Worm (Caenorhabditis elegans) whole organism, midembryonic: ENCODE results near the gene R13D11.1.

Experiments
- T22C8.4 ChIP-seq: fragments of 200-800 bp; sonication (Bioruptor generic); IDR thresholded peaks from 2 replicates; pipeline ENCODE4 v1.3.6; 2022; ENCODE audit warnings: missing genetic modification characterization, missing compliant biosample characterization
- cog-1 ChIP-seq: sonication (generic microtip); optimal IDR thresholded peaks from 2 replicates; lab custom pipeline; 2016; ENCODE audit warnings: missing genetic modification characterization, missing compliant biosample characterization
- flt-1 ChIP-seq: fragments of 200-800 bp; sonication (Bioruptor generic); IDR thresholded peaks from 2 replicates; pipeline ENCODE4 v1.3.6; 2022; ENCODE audit warnings: missing genetic modification characterization, missing compliant biosample characterization
- klf-2 ChIP-seq: fragments of 200-800 bp; sonication (Bioruptor generic); conservative IDR thresholded peaks from 2 replicates; pipeline ENCODE4 v1.3.6; 2022; ENCODE audit warnings: missing genetic modification reagents, missing genetic modification characterization, missing compliant biosample characterization
- med-1 ChIP-seq: sonication (generic microtip); optimal IDR thresholded peaks from 2 replicates; lab custom pipeline; 2017; ENCODE audit warnings: missing genetic modification characterization, mild to moderate bottlenecking, missing compliant biosample characterization, antibody characterized with exemption, missing genetic modification reagents; ENCODE audit not compliant: insufficient read depth
- ref-1 ChIP-seq: fragments of 200-800 bp; sonication (Bioruptor generic); conservative IDR thresholded peaks from 2 replicates; pipeline ENCODE4 v1.3.6; 2022; ENCODE audit warnings: missing genetic modification reagents, missing genetic modification characterization, missing compliant biosample characterization
- tab-1 ChIP-seq: fragments of 200-800 bp; sonication (Bioruptor generic); IDR thresholded peaks from 2 replicates; pipeline ENCODE4 v1.3.6; 2022; ENCODE audit warnings: missing genetic modification characterization, missing compliant biosample characterization
- ztf-23 ChIP-seq: fragments of 200-800 bp; sonication (Bioruptor generic); IDR thresholded peaks from 2 replicates; pipeline ENCODE4 v1.3.6; 2022; ENCODE audit warnings: missing genetic modification reagents, missing genetic modification characterization, missing compliant biosample characterization
- ztf-29 ChIP-seq: fragments of 200-800 bp; sonication (Bioruptor generic); IDR thresholded peaks from 2 replicates; pipeline ENCODE4 v1.3.6; 2022; ENCODE audit warnings: missing genetic modification reagents, missing genetic modification characterization, missing compliant biosample characterization

R13D11.1 gene

DNA sequence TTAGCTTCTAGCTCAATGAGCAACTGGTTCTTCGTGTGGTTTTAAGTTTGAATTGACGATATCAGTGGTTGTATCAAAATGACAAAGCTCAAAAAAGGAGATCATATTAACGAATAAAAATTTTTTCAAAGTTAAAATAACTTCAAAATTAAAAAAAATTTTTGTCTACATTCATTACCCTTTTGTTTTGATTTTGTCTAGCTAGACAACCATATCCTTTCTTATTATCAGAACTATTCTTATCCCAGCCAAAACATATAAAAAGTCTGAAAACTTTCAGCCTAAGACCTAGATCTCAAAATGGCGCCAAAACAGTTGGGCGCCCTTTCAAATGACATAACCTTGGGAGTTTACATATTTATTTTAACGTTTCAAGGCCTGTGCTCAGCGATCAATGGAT is at the start of gene R13D11.1:
R13D11.1 (plus strand) TSS at position 301 of the 400 bp plus-strand sequence.
- TF ChIP-seq med-1 (GFP tag; lab: Kevin White, UChicago) (no peak), ref-1 (no peak), tab-1 (GFP tag; lab: Robert Waterston, UW) (no peak), cog-1 (no peak), flt-1 (GFP tag; lab: Robert Waterston, UW) (no peak), T22C8.4 (GFP tag; lab: Robert Waterston, UW) (no peak), klf-2 (no peak), ztf-23 (GFP tag; lab: Robert Waterston, UW) (no peak), ztf-29 (GFP tag; lab: Robert Waterston, UW) (no peak)

ce11 chrV:772210-772609 is 45.1 kb upstream of the R13D11.1 start:
- TF ChIP-seq med-1 (GFP tag; lab: Kevin White, UChicago) = no peak
- no peak for TF ChIP-seq klf-2
- no peak for TF ChIP-seq T22C8.4 (GFP tag; lab: Robert Waterston, UW)
- no peak for TF ChIP-seq ztf-23 (GFP tag; lab: Robert Waterston, UW)
- TF ChIP-seq ref-1 = no peak
- no peak for TF ChIP-seq cog-1
- no peak for TF ChIP-seq ztf-29 (GFP tag; lab: Robert Waterston, UW)
- no peak for TF ChIP-seq tab-1 (GFP tag; lab: Robert Waterston, UW)
- no peak for TF ChIP-seq flt-1 (GFP tag; lab: Robert Waterston, UW)

- no peak for TF ChIP-seq tab-1 (GFP tag; lab: Robert Waterston, UW)
- TF ChIP-seq ztf-29 (GFP tag; lab: Robert Waterston, UW) = no peak
- peak; percentile 18 for TF ChIP-seq med-1 (GFP tag; lab: Kevin White, UChicago)
- peak; percentile 68 for TF ChIP-seq cog-1
- TF ChIP-seq ztf-23 (GFP tag; lab: Robert Waterston, UW) = no peak
Observed at ce11 chrV:773256-773655, 44.0 kb upstream of the R13D11.1 start, which contains the start of gene sti-1. sti-1 (plus strand) TSS chrV:773518.

ce11 chrV:774341-774740 is 42.9 kb upstream of the R13D11.1 start:
- no peak for TF ChIP-seq ztf-29 (GFP tag; lab: Robert Waterston, UW)
- no peak for TF ChIP-seq ztf-23 (GFP tag; lab: Robert Waterston, UW)
- TF ChIP-seq T22C8.4 (GFP tag; lab: Robert Waterston, UW) = no peak
- TF ChIP-seq med-1 (GFP tag; lab: Kevin White, UChicago) = no peak
- TF ChIP-seq cog-1 = no peak
- no peak for TF ChIP-seq flt-1 (GFP tag; lab: Robert Waterston, UW)

- no peak for TF ChIP-seq klf-2
- TF ChIP-seq flt-1 (GFP tag; lab: Robert Waterston, UW) = no peak
- TF ChIP-seq T22C8.4 (GFP tag; lab: Robert Waterston, UW) = no peak
- no peak for TF ChIP-seq med-1 (GFP tag; lab: Kevin White, UChicago)
- no peak for TF ChIP-seq ztf-29 (GFP tag; lab: Robert Waterston, UW)
- TF ChIP-seq tab-1 (GFP tag; lab: Robert Waterston, UW) = no peak
- TF ChIP-seq cog-1 = no peak
- no peak for TF ChIP-seq ref-1
- no peak for TF ChIP-seq ztf-23 (GFP tag; lab: Robert Waterston, UW)
Observed at ce11 chrV:774875-775359, 42.4 kb upstream of the R13D11.1 start, which contains the start of gene srbc-58. srbc-58 (plus strand) TSS chrV:774995.

ce11 chrV:777285-777684 is 40.0 kb upstream of the R13D11.1 start, which contains the start of gene R09E12.9:
R09E12.9 (plus strand) TSS chrV:777600.
- no peak for TF ChIP-seq ztf-23 (GFP tag; lab: Robert Waterston, UW)
- TF ChIP-seq med-1 (GFP tag; lab: Kevin White, UChicago) = no peak
- TF ChIP-seq flt-1 (GFP tag; lab: Robert Waterston, UW) = no peak
- TF ChIP-seq ztf-29 (GFP tag; lab: Robert Waterston, UW) = no peak
- TF ChIP-seq cog-1 = no peak
- TF ChIP-seq ref-1 = no peak
- TF ChIP-seq T22C8.4 (GFP tag; lab: Robert Waterston, UW) = no peak
- TF ChIP-seq tab-1 (GFP tag; lab: Robert Waterston, UW) = no peak

DNA sequence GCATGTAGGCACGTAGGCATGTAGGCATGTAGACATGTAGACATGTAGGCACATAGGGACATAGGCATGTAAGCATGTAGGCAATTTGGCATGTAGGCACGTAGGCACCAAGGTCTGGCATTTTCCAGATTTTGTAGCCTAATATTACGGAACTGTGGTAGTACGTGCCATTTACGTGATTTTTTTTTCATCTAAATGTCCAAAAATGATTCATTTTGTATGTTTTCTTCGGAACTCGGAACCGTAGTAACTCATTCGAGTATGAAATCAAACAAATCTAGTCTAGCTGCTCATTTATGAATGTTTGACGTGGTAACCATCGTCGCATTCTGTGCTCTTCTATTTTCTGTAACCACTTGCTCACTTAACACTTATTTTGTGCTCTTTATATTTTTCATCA is 38.9 kb upstream of the R13D11.1 start, which contains the start of gene srbc-59:
srbc-59 (plus strand) TSS at position 301 of the 400 bp plus-strand sequence.
- TF ChIP-seq tab-1 (GFP tag; lab: Robert Waterston, UW) = no peak
- no peak for TF ChIP-seq T22C8.4 (GFP tag; lab: Robert Waterston, UW)
- TF ChIP-seq med-1 (GFP tag; lab: Kevin White, UChicago) = no peak
- no peak for TF ChIP-seq flt-1 (GFP tag; lab: Robert Waterston, UW)

DNA sequence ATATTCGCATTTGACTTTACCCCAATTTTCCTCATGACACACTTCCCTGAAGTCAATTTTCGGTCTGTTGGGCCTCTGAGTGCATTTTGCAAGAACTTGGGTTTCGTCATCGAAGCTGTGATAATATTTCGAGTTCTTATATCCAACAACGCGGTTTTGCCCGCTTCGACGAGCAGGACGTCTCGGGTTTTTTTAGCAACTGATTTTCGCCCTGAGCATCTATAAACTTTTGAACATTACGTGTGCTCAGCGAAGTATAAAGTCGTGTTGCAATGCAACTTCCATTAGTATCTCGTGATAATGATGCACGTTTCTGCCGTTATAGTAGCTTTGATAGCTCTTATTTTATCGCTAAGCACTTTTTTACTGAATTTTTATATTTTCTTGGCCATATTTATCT is 37.3 kb upstream of the R13D11.1 start, which contains the start of gene srbc-60:
srbc-60 (plus strand) TSS at position 301 of the 400 bp plus-strand sequence.
- no peak for TF ChIP-seq ref-1
- no peak for TF ChIP-seq med-1 (GFP tag; lab: Kevin White, UChicago)
- TF ChIP-seq ztf-23 (GFP tag; lab: Robert Waterston, UW) = no peak
- no peak for TF ChIP-seq tab-1 (GFP tag; lab: Robert Waterston, UW)
- no peak for TF ChIP-seq T22C8.4 (GFP tag; lab: Robert Waterston, UW)
- TF ChIP-seq cog-1 = no peak
- no peak for TF ChIP-seq klf-2
- TF ChIP-seq flt-1 (GFP tag; lab: Robert Waterston, UW) = no peak

DNA sequence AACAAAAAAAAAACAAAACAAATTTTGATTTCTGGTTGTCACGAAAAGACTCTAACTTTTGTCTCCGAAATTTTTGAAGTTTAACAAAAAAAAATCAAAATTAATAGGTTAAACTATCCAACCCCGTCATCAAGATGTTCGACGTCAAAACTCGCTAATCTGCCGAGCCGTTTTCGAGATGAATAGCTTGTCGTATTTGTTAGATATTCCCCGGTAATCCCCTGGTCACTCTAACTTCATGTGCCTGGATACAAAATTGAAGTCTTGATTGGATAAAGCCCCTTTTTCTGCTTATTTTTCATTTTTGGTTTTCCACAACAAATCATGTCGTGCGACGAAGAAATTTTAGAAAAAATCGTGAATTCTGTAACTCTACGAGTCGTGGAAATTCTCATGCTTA is 34.9 kb upstream of the R13D11.1 start, which contains the start of gene srab-16:
srab-16 (plus strand) TSS at position 301 of the 400 bp plus-strand sequence.
- no peak for TF ChIP-seq klf-2
- no peak for TF ChIP-seq tab-1 (GFP tag; lab: Robert Waterston, UW)
- TF ChIP-seq ztf-23 (GFP tag; lab: Robert Waterston, UW) = no peak
- no peak for TF ChIP-seq cog-1
- no peak for TF ChIP-seq flt-1 (GFP tag; lab: Robert Waterston, UW)
- TF ChIP-seq T22C8.4 (GFP tag; lab: Robert Waterston, UW) = no peak
- TF ChIP-seq med-1 (GFP tag; lab: Kevin White, UChicago) = no peak
- TF ChIP-seq ztf-29 (GFP tag; lab: Robert Waterston, UW) = no peak
- no peak for TF ChIP-seq ref-1

DNA sequence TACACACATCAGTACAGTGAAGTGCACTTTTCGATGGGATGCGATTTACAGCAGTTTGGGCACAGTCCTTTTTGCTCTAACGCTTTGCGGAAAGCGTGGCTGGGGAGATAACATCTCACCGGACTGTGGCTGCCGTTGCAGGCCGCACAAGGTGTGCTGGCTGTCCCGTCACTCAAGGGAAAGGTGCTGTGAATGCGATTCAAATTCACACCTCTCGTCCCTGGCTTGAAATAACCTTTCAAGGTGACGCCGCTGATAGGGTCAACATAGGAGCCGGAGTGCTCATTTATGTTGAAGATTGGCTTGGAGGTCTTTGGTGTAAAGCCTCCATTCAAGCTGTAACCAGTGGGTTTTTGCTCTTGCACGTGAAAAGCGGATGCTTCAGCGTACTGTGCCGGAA is 23.2 kb upstream of the R13D11.1 start:
- TF ChIP-seq klf-2 = no peak
- TF ChIP-seq ztf-23 (GFP tag; lab: Robert Waterston, UW) = no peak
- TF ChIP-seq cog-1 = no peak
- no peak for TF ChIP-seq flt-1 (GFP tag; lab: Robert Waterston, UW)
- no peak for TF ChIP-seq med-1 (GFP tag; lab: Kevin White, UChicago)
- no peak for TF ChIP-seq ztf-29 (GFP tag; lab: Robert Waterston, UW)
- no peak for TF ChIP-seq T22C8.4 (GFP tag; lab: Robert Waterston, UW)
- TF ChIP-seq ref-1 = no peak
- TF ChIP-seq tab-1 (GFP tag; lab: Robert Waterston, UW) = no peak
